Fruit fly (Drosophila melanogaster): ENCODE data around the gene hyx.

- TF ChIP-seq lola (GFP tag; optimal IDR thresholded peaks at IDR 0.05) (no peak), h (GFP tag; optimal IDR thresholded peaks at IDR 0.05) (no peak), dsf (GFP tag; optimal IDR thresholded peaks at IDR 0.05; ENCODE audit: borderline replicate concordance) (no peak), Hr78 (GFP tag; optimal IDR thresholded peaks at IDR 0.05) (no peak), sv (GFP tag; optimal IDR thresholded peaks at IDR 0.05) (no peak), usp (GFP tag; optimal IDR thresholded peaks at IDR 0.05) (no peak)
Measured at dm6 chr3R:9008202-9008601, 30.4 kb upstream of the hyx start, which contains the start of gene CG11983.

Data from whole organism, wandering third instar larva.